Worm (Caenorhabditis elegans) whole organism, midembryonic: ENCODE results near the gene max-2.

Experiments used
- T22C8.4 ChIP-seq: fragments of 200-800 bp; sonication (Bioruptor generic); IDR thresholded peaks from 2 replicates; pipeline ENCODE4 v1.3.6; 2022; ENCODE audit warnings: missing genetic modification characterization, missing compliant biosample characterization
- cog-1 ChIP-seq: sonication (generic microtip); optimal IDR thresholded peaks from 2 replicates; lab custom pipeline; 2016; ENCODE audit warnings: missing genetic modification characterization, missing compliant biosample characterization
- flt-1 ChIP-seq: fragments of 200-800 bp; sonication (Bioruptor generic); IDR thresholded peaks from 2 replicates; pipeline ENCODE4 v1.3.6; 2022; ENCODE audit warnings: missing genetic modification characterization, missing compliant biosample characterization
- klf-2 ChIP-seq: fragments of 200-800 bp; sonication (Bioruptor generic); conservative IDR thresholded peaks from 2 replicates; pipeline ENCODE4 v1.3.6; 2022; ENCODE audit warnings: missing genetic modification reagents, missing genetic modification characterization, missing compliant biosample characterization
- med-1 ChIP-seq: sonication (generic microtip); optimal IDR thresholded peaks from 2 replicates; lab custom pipeline; 2017; ENCODE audit warnings: missing genetic modification characterization, mild to moderate bottlenecking, missing compliant biosample characterization, antibody characterized with exemption, missing genetic modification reagents; ENCODE audit not compliant: insufficient read depth
- ref-1 ChIP-seq: fragments of 200-800 bp; sonication (Bioruptor generic); conservative IDR thresholded peaks from 2 replicates; pipeline ENCODE4 v1.3.6; 2022; ENCODE audit warnings: missing genetic modification reagents, missing genetic modification characterization, missing compliant biosample characterization
- tab-1 ChIP-seq: fragments of 200-800 bp; sonication (Bioruptor generic); IDR thresholded peaks from 2 replicates; pipeline ENCODE4 v1.3.6; 2022; ENCODE audit warnings: missing genetic modification characterization, missing compliant biosample characterization
- ztf-23 ChIP-seq: fragments of 200-800 bp; sonication (Bioruptor generic); IDR thresholded peaks from 2 replicates; pipeline ENCODE4 v1.3.6; 2022; ENCODE audit warnings: missing genetic modification reagents, missing genetic modification characterization, missing compliant biosample characterization
- ztf-29 ChIP-seq: fragments of 200-800 bp; sonication (Bioruptor generic); IDR thresholded peaks from 2 replicates; pipeline ENCODE4 v1.3.6; 2022; ENCODE audit warnings: missing genetic modification reagents, missing genetic modification characterization, missing compliant biosample characterization

Gene max-2

DNA sequence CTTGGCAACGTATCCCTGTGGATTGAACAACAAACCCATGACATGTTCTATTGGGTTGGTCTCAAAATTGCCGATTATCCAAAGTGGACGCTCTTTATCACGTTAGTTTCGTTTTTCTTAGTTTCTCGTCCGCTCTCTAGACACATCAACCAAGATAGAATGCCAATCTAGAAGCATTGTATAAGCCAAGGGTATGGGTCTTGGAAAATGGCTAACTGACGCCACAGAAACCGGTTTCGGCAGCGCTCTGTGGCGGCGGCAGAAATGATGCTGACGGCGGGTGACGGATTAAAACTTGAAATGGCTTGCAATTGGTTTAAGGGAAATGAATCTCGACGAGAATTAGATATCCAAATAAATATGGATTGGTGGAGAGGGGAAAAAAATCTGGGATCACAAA is 60.1 kb downstream of the max-2 start:
- no peak for TF ChIP-seq T22C8.4 (GFP tag; lab: Robert Waterston, UW)
- no peak for TF ChIP-seq klf-2 (GFP tag; lab: Robert Waterston, UW)
- no peak for TF ChIP-seq ref-1 (GFP tag; lab: Robert Waterston, UW)
- TF ChIP-seq flt-1 (GFP tag; lab: Robert Waterston, UW), result no peak

ce11 chrII:12965538-12965588 is 60.3 kb downstream of the max-2 start, which contains the start of gene ptr-18:
ptr-18 (plus strand) TSS chrII:12965546.
- no peak for TF ChIP-seq flt-1 (GFP tag; lab: Robert Waterston, UW)
- TF ChIP-seq cog-1 (tag; lab: Kevin White, UChicago), result no peak

ce11 chrII:12965138-12965537 is 60.5 kb downstream of the max-2 start:
- no peak for TF ChIP-seq tab-1 (GFP tag; lab: Robert Waterston, UW)
- TF ChIP-seq flt-1 (GFP tag; lab: Robert Waterston, UW), result no peak
- TF ChIP-seq ztf-23 (GFP tag; lab: Robert Waterston, UW), result no peak
- no peak for TF ChIP-seq T22C8.4 (GFP tag; lab: Robert Waterston, UW)
- TF ChIP-seq ref-1 (GFP tag; lab: Robert Waterston, UW), result no peak
- TF ChIP-seq ztf-29 (GFP tag; lab: Robert Waterston, UW), result no peak
- TF ChIP-seq klf-2 (GFP tag; lab: Robert Waterston, UW), result no peak
- no peak for TF ChIP-seq med-1 (GFP tag; lab: Kevin White, UChicago)
- TF ChIP-seq cog-1 (tag; lab: Kevin White, UChicago), result no peak
